Fruit fly (Drosophila melanogaster): ENCODE data around the gene Cyp18a1.

dm6 chrX:18682815-18683214 lies 10.0 kb downstream of the Cyp18a1 start:
- no peak for TF ChIP-seq CG7045 (GFP tag; optimal IDR thresholded peaks at IDR 0.05)
- peak; percentile 94 for TF ChIP-seq tj (GFP tag; optimal IDR thresholded peaks at IDR 0.05)
- no peak for TF ChIP-seq CG1620 (GFP tag; optimal IDR thresholded peaks at IDR 0.05)
- TF ChIP-seq kay (GFP tag; ENCODE audit: borderline replicate concordance): no peak
- no peak for TF ChIP-seq CG5204 (GFP tag; optimal IDR thresholded peaks at IDR 0.05)
- no peak for TF ChIP-seq CG7101 (tag; optimal IDR thresholded peaks at IDR 0.05)
- no peak for TF ChIP-seq toe (GFP tag; optimal IDR thresholded peaks at IDR 0.05)
- no peak for TF ChIP-seq Mnt (GFP tag; optimal IDR thresholded peaks at IDR 0.05)
- no peak for TF ChIP-seq CG11617 (GFP tag; optimal IDR thresholded peaks at IDR 0.05)
- TF ChIP-seq cic (GFP tag; optimal IDR thresholded peaks at IDR 0.05): no peak
- no peak for TF ChIP-seq pad (GFP tag; optimal IDR thresholded peaks at IDR 0.05)
- no peak for TF ChIP-seq bab1 (GFP tag; optimal IDR thresholded peaks at IDR 0.05)
- no peak for TF ChIP-seq ovo (GFP tag; optimal IDR thresholded peaks at IDR 0.05)
- no peak for TF ChIP-seq Hr96 (GFP tag; optimal IDR thresholded peaks at IDR 0.05)

Measured in whole organism, adult.